Worm (Caenorhabditis elegans) whole organism, L4/young adult: ENCODE results near the gene ZK945.4.

ENCODE experiments used
- W03F9.2 ChIP-seq: fragments of 150-350 bp; optimal IDR thresholded peaks from 2 replicates; lab custom pipeline; 2014; ENCODE audit warnings: missing biosample characterization, missing genetic modification characterization
- dao-5 ChIP-seq: sonication (generic microtip); optimal IDR thresholded peaks from 2 replicates; lab custom pipeline; 2016; ENCODE audit warnings: missing genotype, missing genetic modification characterization, moderate library complexity, missing compliant biosample characterization
- him-1 ChIP-seq: sonication (generic microtip); optimal IDR thresholded peaks from 2 replicates; lab custom pipeline; 2016; ENCODE audit warnings: missing genotype, missing genetic modification reagents, missing genetic modification characterization, missing compliant biosample characterization

DNA sequence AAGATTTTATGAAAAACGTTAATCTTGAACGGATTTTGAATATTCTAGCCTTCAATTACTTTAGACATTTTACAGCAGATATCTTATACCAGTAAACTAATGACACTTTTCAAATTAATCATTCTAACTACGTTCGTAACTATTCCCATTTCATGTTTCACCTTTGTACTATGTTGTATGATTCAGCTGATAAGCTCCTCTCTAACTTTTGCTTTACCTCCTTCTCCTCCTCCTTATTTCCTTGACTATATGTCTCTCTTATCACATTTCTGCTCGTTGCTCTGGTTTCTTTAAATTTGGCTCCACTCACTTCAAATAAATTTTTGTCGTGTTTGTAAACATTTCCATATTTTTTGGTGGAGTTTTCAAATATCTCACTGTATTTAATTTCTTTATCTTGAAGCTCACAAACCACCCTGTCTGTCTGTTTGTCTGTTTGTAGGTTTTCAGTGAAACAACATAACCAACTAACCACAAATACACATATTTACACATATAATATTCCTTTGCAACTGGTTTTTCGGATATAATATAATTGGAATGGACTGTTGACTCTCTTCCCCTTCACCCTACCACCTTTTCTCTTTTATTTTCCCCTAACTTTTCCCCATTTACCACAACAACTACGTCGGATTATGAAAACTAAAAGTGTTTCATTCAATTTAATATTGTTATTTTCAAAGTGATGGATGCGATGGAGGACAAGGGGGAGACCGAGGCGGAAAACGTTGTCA, 11.1 kb downstream of the ZK945.4 start, which contains the start of gene lact-2:
- TF ChIP-seq W03F9.2 (tag; lab: Kevin White, UChicago): no peak
- no peak for TF ChIP-seq him-1 (tag; lab: Kevin White, UChicago)
- TF ChIP-seq dao-5: no peak
